Worm (Caenorhabditis elegans): ENCODE data around the gene F41C6.6.

DNA sequence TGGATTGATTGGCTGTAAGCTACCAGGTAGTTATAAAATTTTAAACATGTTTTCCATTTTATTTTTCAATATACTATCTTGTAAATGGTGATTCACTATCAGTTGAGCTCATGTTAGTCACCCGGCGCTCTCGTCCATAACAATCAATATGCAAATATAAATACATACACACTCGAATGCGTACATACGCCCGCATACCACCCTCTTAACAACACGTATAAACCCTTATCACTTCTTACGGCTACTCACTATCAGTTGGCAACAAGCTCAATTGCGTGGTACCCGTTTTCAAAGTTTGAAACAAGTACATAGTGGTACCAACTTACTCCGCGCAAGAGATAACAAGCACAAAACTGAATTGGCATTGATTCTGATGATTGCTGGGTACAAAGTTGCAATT lies 45.3 kb upstream of the F41C6.6 start:
- TF ChIP-seq him-1 (tag; optimal IDR thresholded peaks at IDR 0.05) (no peak), W03F9.2 (tag; optimal IDR thresholded peaks at IDR 0.05) (no peak), dao-5 (tag; optimal IDR thresholded peaks at IDR 0.05) (no peak)

Measured in whole organism, L4/young adult.